Worm (Caenorhabditis elegans): ENCODE data around the gene gyg-1.

Gene gyg-1

ce11 chrX:3548716-3549115 is 11.3 kb downstream of the gyg-1 start:
- peak; percentile 71 for TF ChIP-seq fos-1 (tag; optimal IDR thresholded peaks at IDR 0.05)
- no peak for TF ChIP-seq nhr-11 (tag; optimal IDR thresholded peaks at IDR 0.05)

ce11 chrX:3551173-3551572 is 13.7 kb downstream of the gyg-1 start:
- TF ChIP-seq sma-9 (GFP tag; optimal IDR thresholded peaks at IDR 0.05): peak; percentile 22
- TF ChIP-seq sma-9 (tag; optimal IDR thresholded peaks at IDR 0.05): no peak
- no peak for TF ChIP-seq ceh-16 (tag; optimal IDR thresholded peaks at IDR 0.05)
- TF ChIP-seq crh-2 (tag; optimal IDR thresholded peaks at IDR 0.05): no peak
- peak; percentile 17 for TF ChIP-seq fos-1 (tag; optimal IDR thresholded peaks at IDR 0.05)

ce11 chrX:3552948-3553347 is 15.5 kb downstream of the gyg-1 start:
- TF ChIP-seq sma-9 (GFP tag; optimal IDR thresholded peaks at IDR 0.05) (no peak), sma-9 (tag; optimal IDR thresholded peaks at IDR 0.05) (no peak), fos-1 (tag; optimal IDR thresholded peaks at IDR 0.05) (peak; percentile 39), blmp-1 (tag; optimal IDR thresholded peaks at IDR 0.05; ENCODE audit: insufficient read depth) (no peak)

- TF ChIP-seq sem-4 (tag; optimal IDR thresholded peaks at IDR 0.05): no peak
Observed at ce11 chrX:3553687-3554086, 16.3 kb downstream of the gyg-1 start.

- no peak for TF ChIP-seq zag-1 (tag; optimal IDR thresholded peaks at IDR 0.05)
- no peak for TF ChIP-seq R02D3.7 (tag; optimal IDR thresholded peaks at IDR 0.05)
- no peak for TF ChIP-seq lin-39 (tag; optimal IDR thresholded peaks at IDR 0.05)
- TF ChIP-seq nhr-21 (tag; optimal IDR thresholded peaks at IDR 0.05): no peak
- TF ChIP-seq aly-2 (tag; optimal IDR thresholded peaks at IDR 0.05): no peak
- no peak for TF ChIP-seq elt-1 (tag; optimal IDR thresholded peaks at IDR 0.05)
- no peak for TF ChIP-seq ama-1 (optimal IDR thresholded peaks at IDR 0.05)
- no peak for TF ChIP-seq ztf-1 (GFP tag; conservative IDR thresholded peaks at IDR 0.05)
- TF ChIP-seq unc-62 (GFP tag; optimal IDR thresholded peaks at IDR 0.05): no peak
- no peak for TF ChIP-seq unc-55 (GFP tag; optimal IDR thresholded peaks at IDR 0.05)
- no peak for TF ChIP-seq ztf-11 (tag; optimal IDR thresholded peaks at IDR 0.05)
- TF ChIP-seq blmp-1 (tag; optimal IDR thresholded peaks at IDR 0.05; ENCODE audit: insufficient read depth): no peak
Observed at ce11 chrX:3554117-3554516, 16.7 kb downstream of the gyg-1 start.

- TF ChIP-seq Y55F3AM.14 (GFP tag; optimal IDR thresholded peaks at IDR 0.05) (no peak), fos-1 (tag; optimal IDR thresholded peaks at IDR 0.05) (peak; percentile 60), C34F6.9 (tag; optimal IDR thresholded peaks at IDR 0.05) (no peak), nhr-10 (tag; optimal IDR thresholded peaks at IDR 0.05) (no peak), lin-11 (tag; optimal IDR thresholded peaks at IDR 0.05) (no peak), nhr-77 (tag; optimal IDR thresholded peaks at IDR 0.05) (no peak), zag-1 (tag; optimal IDR thresholded peaks at IDR 0.05) (no peak), egl-27 (tag; optimal IDR thresholded peaks at IDR 0.05) (no peak), unc-39 (tag; optimal IDR thresholded peaks at IDR 0.05) (no peak), ztf-4 (tag; optimal IDR thresholded peaks at IDR 0.05) (no peak), ceh-82 (tag; optimal IDR thresholded peaks at IDR 0.05) (no peak), sma-3 (GFP tag; optimal IDR thresholded peaks at IDR 0.05) (no peak), sma-9 (GFP tag; optimal IDR thresholded peaks at IDR 0.05) (peak; percentile 31), sma-9 (tag; optimal IDR thresholded peaks at IDR 0.05) (no peak), blmp-1 (tag; optimal IDR thresholded peaks at IDR 0.05; ENCODE audit: insufficient read depth) (no peak), crh-2 (tag; optimal IDR thresholded peaks at IDR 0.05) (peak; percentile 3), ZK546.5 (tag; optimal IDR thresholded peaks at IDR 0.05) (no peak)
Observed at ce11 chrX:3555930-3556329, 18.5 kb downstream of the gyg-1 start.

ce11 chrX:3563903-3564302 is 26.5 kb downstream of the gyg-1 start, which contains the start of gene vit-4:
Gene vit-4, minus strand, starts transcription at chrX:3563965.
- TF ChIP-seq mdl-1 (tag; optimal IDR thresholded peaks at IDR 0.05) (no peak), unc-62 (GFP tag; optimal IDR thresholded peaks at IDR 0.05) (no peak), egl-27 (tag; optimal IDR thresholded peaks at IDR 0.05) (no peak), gmeb-1 (tag; optimal IDR thresholded peaks at IDR 0.05) (no peak), Y55F3AM.14 (GFP tag; optimal IDR thresholded peaks at IDR 0.05) (no peak), alr-1 (tag; optimal IDR thresholded peaks at IDR 0.05) (no peak), lin-39 (tag; optimal IDR thresholded peaks at IDR 0.05) (no peak), lin-11 (tag; optimal IDR thresholded peaks at IDR 0.05) (no peak), ama-1 (optimal IDR thresholded peaks at IDR 0.05) (no peak), C34F6.9 (tag; optimal IDR thresholded peaks at IDR 0.05) (no peak), elt-1 (tag; optimal IDR thresholded peaks at IDR 0.05) (no peak), peb-1 (tag; optimal IDR thresholded peaks at IDR 0.05) (no peak)
